Worm (Caenorhabditis elegans): ENCODE measurements around the gene F19G12.3.

F19G12.3 gene

DNA sequence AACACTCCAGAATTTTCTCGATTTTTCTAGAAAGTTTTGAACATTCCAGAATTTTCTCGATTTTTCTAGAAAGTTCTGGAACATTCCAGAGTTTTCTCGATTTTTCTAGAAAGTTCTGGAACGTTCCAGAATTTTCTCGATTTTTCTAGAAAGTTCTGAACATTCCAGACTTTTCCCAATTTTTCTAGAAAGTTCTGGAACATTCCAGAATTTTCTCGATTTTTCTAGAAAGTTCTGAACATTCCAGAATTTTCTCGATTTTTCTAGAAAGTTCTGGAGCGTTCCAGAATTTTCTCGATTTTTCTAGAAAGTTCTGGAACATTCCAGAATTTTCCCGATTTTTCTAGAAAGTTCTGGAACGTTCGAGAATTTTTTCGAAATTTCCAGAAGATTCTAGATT lies 49.5 kb upstream of the F19G12.3 start (continued):
- TF ChIP-seq attf-3 (GFP tag; conservative IDR thresholded peaks at IDR 0.05) (peak; percentile 63), hsf-1 (GFP tag; IDR thresholded peaks at IDR 0.05) (peak; percentile 100), cebp-2 (GFP tag; IDR thresholded peaks at IDR 0.05) (peak; percentile 93), F39B2.1 (GFP tag; IDR thresholded peaks at IDR 0.05) (peak; percentile 95)

DNA sequence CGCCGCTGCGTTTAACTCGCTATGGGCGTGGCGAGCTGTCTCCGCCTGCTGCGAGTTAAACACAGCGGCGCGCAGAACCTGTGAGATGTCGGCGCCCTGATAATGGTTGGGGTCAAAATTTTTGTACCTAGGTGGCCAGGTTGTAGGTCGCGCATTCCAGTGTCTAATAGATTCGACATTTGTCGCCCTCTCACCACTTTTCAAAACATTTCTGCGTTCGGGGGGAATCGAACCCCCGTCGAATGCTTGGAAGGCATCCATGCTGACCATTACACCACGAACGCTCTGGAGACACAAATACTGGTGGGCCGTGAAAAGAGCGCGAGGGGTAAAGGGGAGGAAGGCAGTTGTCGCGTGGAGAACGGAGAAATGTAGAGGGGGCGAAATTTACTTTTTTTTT lies 45.2 kb upstream of the F19G12.3 start:
- TF ChIP-seq egl-18 (GFP tag; IDR thresholded peaks at IDR 0.05) (peak; percentile 79; the same call in 1 of the 2 replicates), C17E4.6 (GFP tag; IDR thresholded peaks at IDR 0.05) (0 out of 2 replicates have a peak, but pooled peaks have one; percentile 34), aptf-3 (GFP tag; IDR thresholded peaks at IDR 0.05) (no peak), lsl-1 (GFP tag; optimal IDR thresholded peaks at IDR 0.05) (peak; percentile 2), mel-28 (tag; optimal IDR thresholded peaks at IDR 0.05; ENCODE audit: borderline replicate concordance) (no peak), chd-7 (tag; optimal IDR thresholded peaks at IDR 0.05) (peak; percentile 83), efl-1 (GFP tag; optimal IDR thresholded peaks at IDR 0.05) (no peak), rpc-1 (optimal IDR thresholded peaks at IDR 0.05) (peak; percentile 74), rpc-1 (tag; optimal IDR thresholded peaks at IDR 0.05) (peak; percentile 85), unc-130 (GFP tag; optimal IDR thresholded peaks at IDR 0.05) (peak; percentile 42), fkh-3 (tag; optimal IDR thresholded peaks at IDR 0.05) (peak; percentile 50), attf-6 (GFP tag; IDR thresholded peaks at IDR 0.05) (0 out of 2 replicates have a peak, but pooled peaks have one; percentile 41), D2030.7 (GFP tag; IDR thresholded peaks at IDR 0.05) (peak; percentile 61), hmg-1.2 (GFP tag; IDR thresholded peaks at IDR 0.05) (peak; percentile 79), K12H6.12 (tag; optimal IDR thresholded peaks at IDR 0.05) (peak; percentile 46), madf-8 (GFP tag; conservative IDR thresholded peaks at IDR 0.05) (no peak), ccch-3 (GFP tag; optimal IDR thresholded peaks at IDR 0.05) (no peak), nhr-120 (GFP tag; IDR thresholded peaks at IDR 0.05) (peak; percentile 79; the same call in 1 of the 2 replicates), K11D2.4 (GFP tag; IDR thresholded peaks at IDR 0.05) (peak; percentile 89), bed-1 (GFP tag; IDR thresholded peaks at IDR 0.05) (0 out of 2 replicates have a peak, but pooled peaks have one; percentile 57), ztf-18 (tag; optimal IDR thresholded peaks at IDR 0.05) (peak; percentile 61), mxl-1 (tag; optimal IDR thresholded peaks at IDR 0.05) (peak; percentile 67), ceh-79 (tag; optimal IDR thresholded peaks at IDR 0.05) (no peak), lag-1 (GFP tag; IDR thresholded peaks at IDR 0.05) (no peak), F49E8.2 (tag; optimal IDR thresholded peaks at IDR 0.05; ENCODE audit: insufficient read depth) (no peak), sea-2 (GFP tag; IDR thresholded peaks at IDR 0.05) (no peak), ztf-28 (GFP tag; IDR thresholded peaks at IDR 0.05) (no peak), pbrm-1 (GFP tag; IDR thresholded peaks at IDR 0.05) (peak; percentile 71), B0261.1 (tag; optimal IDR thresholded peaks at IDR 0.05) (peak; percentile 94), snpc-1.3 (tag; optimal IDR thresholded peaks at IDR 0.05; ENCODE audit: insufficient read depth) (peak; percentile 31), lin-54 (GFP tag; optimal IDR thresholded peaks at IDR 0.05) (peak; percentile 64), ztf-6 (GFP tag; IDR thresholded peaks at IDR 0.05) (peak; percentile 55; the same call in 1 of the 2 replicates), snpc-4 (GFP tag; optimal IDR thresholded peaks at IDR 0.05) (peak; percentile 66), snpc-4 (tag; optimal IDR thresholded peaks at IDR 0.05) (peak in 3 of 4 experiments; percentile 78 to 86 (median 81)), bed-2 (GFP tag; IDR thresholded peaks at IDR 0.05) (no peak), madf-3 (GFP tag; IDR thresholded peaks at IDR 0.05) (no peak), hsf-1 (GFP tag; IDR thresholded peaks at IDR 0.05) (0 out of 2 replicates have a peak, but pooled peaks have one; percentile 37), ceh-40 (GFP tag; IDR thresholded peaks at IDR 0.05) (0 out of 2 replicates have a peak, but pooled peaks have one; percentile 51), die-1 (tag; optimal IDR thresholded peaks at IDR 0.05) (peak; percentile 81), F55B11.4 (tag; optimal IDR thresholded peaks at IDR 0.05; ENCODE audit: borderline replicate concordance, insufficient read depth) (no peak), ceh-58 (GFP tag; IDR thresholded peaks at IDR 0.05) (no peak), cebp-2 (GFP tag; IDR thresholded peaks at IDR 0.05) (0 out of 2 replicates have a peak, but pooled peaks have one; percentile 77), athp-1 (tag; optimal IDR thresholded peaks at IDR 0.05) (peak; percentile 29), him-1 (tag; optimal IDR thresholded peaks at IDR 0.05) (peak; percentile 68), ceh-27 (GFP tag; optimal IDR thresholded peaks at IDR 0.05) (peak; percentile 78)

Measured in whole organism, young adult.